Worm (Caenorhabditis elegans) whole organism, mixed stage, embryonic: ENCODE results near the gene C55B6.7.

Experiments used
- ceh-39 ChIP-seq: fragments of 150-350 bp; optimal IDR thresholded peaks from 2 replicates; lab custom pipeline; 2014; ENCODE audit warnings: missing biosample characterization, missing genetic modification characterization
- elt-1 ChIP-seq: sonication (generic microtip); optimal IDR thresholded peaks from 2 replicates; lab custom pipeline; 2017; ENCODE audit warnings: missing genetic modification characterization, mild to moderate bottlenecking, missing compliant biosample characterization, antibody characterized with exemption, moderate library complexity, borderline replicate concordance; ENCODE audit not compliant: insufficient read depth
- lin-32 ChIP-seq: fragments of 200-800 bp; sonication (Bioruptor generic); optimal IDR thresholded peaks from 2 replicates; lab custom pipeline; 2018; ENCODE audit warnings: mild to moderate bottlenecking, missing genetic modification characterization, missing compliant biosample characterization
- nhr-237 ChIP-seq: fragments of 150-350 bp; optimal IDR thresholded peaks from 2 replicates; lab custom pipeline; 2014; ENCODE audit warnings: missing biosample characterization, missing genetic modification characterization
- snpc-4 ChIP-seq: fragments of 150-350 bp; optimal IDR thresholded peaks from 2 replicates; lab custom pipeline; 2014; ENCODE audit warnings: missing biosample characterization, missing genetic modification characterization
- sptf-1 ChIP-seq: sonication (generic microtip); optimal IDR thresholded peaks from 2 replicates; lab custom pipeline; 2017; ENCODE audit warnings: mild to moderate bottlenecking, missing genetic modification characterization, moderate library complexity, missing compliant biosample characterization
- unc-39 ChIP-seq: fragments of 150-350 bp; optimal IDR thresholded peaks from 2 replicates; lab custom pipeline; 2014; ENCODE audit warnings: missing biosample characterization, missing genetic modification characterization
- unc-62 ChIP-seq: fragments of 150-350 bp; optimal IDR thresholded peaks from 2 replicates; lab custom pipeline; 2014; ENCODE audit warnings: missing biosample characterization, missing genetic modification reagents, missing genetic modification characterization
- ztf-11 ChIP-seq: fragments of 150-350 bp; optimal IDR thresholded peaks from 2 replicates; lab custom pipeline; 2014; ENCODE audit warnings: missing biosample characterization, missing genetic modification characterization

ce11 chrX:7162764-7163163, 29.0 kb downstream of the C55B6.7 start:
- no peak for TF ChIP-seq unc-39 (tag; lab: Kevin White, UChicago)
- peak; percentile 40 for TF ChIP-seq unc-62 (GFP tag; lab: Kevin White, UChicago)
- no peak for TF ChIP-seq sptf-1 (tag; lab: Kevin White, UChicago)
- peak; percentile 82 for TF ChIP-seq lin-32 (GFP tag; lab: Kevin White, UChicago)
- no peak for TF ChIP-seq snpc-4 (tag; lab: Kevin White, UChicago)
- no peak for TF ChIP-seq elt-1 (tag; lab: Kevin White, UChicago)
- TF ChIP-seq nhr-237 (tag; lab: Kevin White, UChicago), result no peak
- no peak for TF ChIP-seq ceh-39
- TF ChIP-seq ztf-11 (tag; lab: Kevin White, UChicago), result no peak
